Fruit fly (Drosophila melanogaster) whole organism, prepupa: Measurements from ENCODE around the gene shep.

Experiments
- CG10631 ChIP-seq: fragments of 200-800 bp; sonication (Bioruptor generic); optimal IDR thresholded peaks from 2 replicates; lab custom pipeline; 2016; ENCODE audit warnings: missing biosample characterization, missing genetic modification characterization
- CG11762 ChIP-seq: fragments of 200-800 bp; sonication (Bioruptor generic); optimal IDR thresholded peaks from 3 replicates; lab custom pipeline; 2016; ENCODE audit warnings: missing biosample characterization, missing genetic modification characterization; ENCODE audit not compliant: insufficient read depth
- CG11902 ChIP-seq: fragments of 200-800 bp; sonication (Bioruptor generic); optimal IDR thresholded peaks from 3 replicates; lab custom pipeline; 2016; ENCODE audit warnings: missing biosample characterization, missing genetic modification characterization
- CG15336 ChIP-seq: fragments of 200-800 bp; sonication (Bioruptor generic); IDR thresholded peaks from 2 replicates; pipeline ENCODE4 v1.3.6; 2022; ENCODE audit warnings: missing biosample characterization, missing genetic modification characterization
- CG1621 ChIP-seq: fragments of 200-800 bp; sonication (Bioruptor generic); optimal IDR thresholded peaks from 3 replicates; lab custom pipeline; 2018; ENCODE audit warnings: missing biosample characterization, mild to moderate bottlenecking, missing genetic modification characterization
- CG16779 ChIP-seq: fragments of 200-800 bp; sonication (Bioruptor generic); optimal IDR thresholded peaks from 3 replicates; lab custom pipeline; 2017; ENCODE audit warnings: missing biosample characterization, mild to moderate bottlenecking, missing genetic modification characterization
- CG3032 ChIP-seq: fragments of 200-800 bp; optimal IDR thresholded peaks from 2 replicates; lab custom pipeline; 2019; ENCODE audit warnings: missing biosample characterization, mild to moderate bottlenecking, missing genetic modification characterization, moderate library complexity
- CG31627 ChIP-seq: fragments of 200-800 bp; sonication (Bioruptor generic); optimal IDR thresholded peaks from 3 replicates; lab custom pipeline; 2016; ENCODE audit warnings: missing biosample characterization, missing genetic modification characterization
- CG32006 ChIP-seq: fragments of 200-800 bp; sonication (Bioruptor generic); optimal IDR thresholded peaks from 3 replicates; lab custom pipeline; 2017; ENCODE audit warnings: missing biosample characterization, mild to moderate bottlenecking, missing genetic modification characterization
- CG4318 ChIP-seq: fragments of 200-800 bp; sonication (Bioruptor generic); optimal IDR thresholded peaks from 3 replicates; lab custom pipeline; 2017; ENCODE audit warnings: missing biosample characterization, mild to moderate bottlenecking, missing genetic modification characterization
- CG6163 ChIP-seq: fragments of 200-800 bp; sonication (Bioruptor generic); IDR thresholded peaks from 3 replicates; pipeline ENCODE4 v1.3.6; 2022; ENCODE audit warnings: missing biosample characterization, missing genetic modification characterization
- CG6808 ChIP-seq: fragments of 200-800 bp; sonication (Bioruptor generic); optimal IDR thresholded peaks from 3 replicates; lab custom pipeline; 2017; ENCODE audit warnings: missing biosample characterization, missing genetic modification characterization, mild to moderate bottlenecking, moderate library complexity, missing genetic modification reagents
- CG7368 ChIP-seq: fragments of 200-800 bp; sonication (Bioruptor generic); optimal IDR thresholded peaks from 3 replicates; lab custom pipeline; 2016; ENCODE audit warnings: missing biosample characterization, missing genetic modification characterization
- CG8632 ChIP-seq: fragments of 200-800 bp; sonication (Bioruptor generic); optimal IDR thresholded peaks from 3 replicates; lab custom pipeline; 2016; ENCODE audit warnings: missing biosample characterization, missing genetic modification characterization
- CG9139 ChIP-seq: fragments of 200-800 bp; sonication (Bioruptor generic); optimal IDR thresholded peaks from 3 replicates; lab custom pipeline; 2017; ENCODE audit warnings: missing biosample characterization, mild to moderate bottlenecking, missing genetic modification characterization
- Eip75B ChIP-seq: fragments of 200-800 bp; sonication (Bioruptor generic); optimal IDR thresholded peaks from 3 replicates; lab custom pipeline; 2016; ENCODE audit warnings: missing biosample characterization, missing genetic modification characterization
- Eip93F ChIP-seq: fragments of 200-800 bp; sonication (Bioruptor generic); optimal IDR thresholded peaks from 2 replicates; lab custom pipeline; 2016; ENCODE audit warnings: missing biosample characterization, mild to moderate bottlenecking, missing genetic modification characterization
- Ets21C ChIP-seq: fragments of 200-800 bp; sonication (Bioruptor generic); optimal IDR thresholded peaks from 3 replicates; lab custom pipeline; 2016; ENCODE audit warnings: missing biosample characterization, missing genetic modification characterization
- Ets96B ChIP-seq: fragments of 200-800 bp; optimal IDR thresholded peaks from 2 replicates; lab custom pipeline; 2019; ENCODE audit warnings: missing biosample characterization, mild to moderate bottlenecking, missing genetic modification characterization, moderate library complexity
- Gug ChIP-seq: fragments of 200-800 bp; sonication (Bioruptor generic); IDR thresholded peaks from 2 replicates; pipeline ENCODE4 v1.3.6; 2022; ENCODE audit warnings: missing biosample characterization, missing genetic modification characterization
- Hr38 ChIP-seq: sonication (Bioruptor generic); optimal IDR thresholded peaks from 2 replicates; lab custom pipeline; 2016; ENCODE audit warnings: missing biosample characterization, missing genetic modification characterization
- Hr39 ChIP-seq: fragments of 200-800 bp; sonication (Bioruptor generic); optimal IDR thresholded peaks from 2 replicates; lab custom pipeline; 2016; ENCODE audit warnings: missing biosample characterization, missing genetic modification characterization
- Hr4 ChIP-seq: fragments of 200-800 bp; sonication (Bioruptor generic); optimal IDR thresholded peaks from 3 replicates; lab custom pipeline; 2016; ENCODE audit warnings: missing biosample characterization, missing genetic modification characterization
- Met ChIP-seq: fragments of 200-800 bp; sonication (Bioruptor generic); optimal IDR thresholded peaks from 3 replicates; lab custom pipeline; 2016; ENCODE audit warnings: missing biosample characterization, missing genetic modification characterization
- Smox ChIP-seq: fragments of 200-800 bp; sonication (Bioruptor generic); optimal IDR thresholded peaks from 3 replicates; lab custom pipeline; 2016; ENCODE audit warnings: missing biosample characterization, missing genetic modification characterization
- Sox102F ChIP-seq: fragments of 200-800 bp; sonication (Bioruptor generic); optimal IDR thresholded peaks from 2 replicates; lab custom pipeline; 2016; ENCODE audit warnings: missing biosample characterization, mild to moderate bottlenecking, missing genetic modification characterization
- Sox14 ChIP-seq: fragments of 200-800 bp; sonication (Bioruptor generic); optimal IDR thresholded peaks from 3 replicates; lab custom pipeline; 2016; ENCODE audit warnings: missing biosample characterization, missing genetic modification characterization
- Sox15 ChIP-seq: fragments of 200-800 bp; sonication (Bioruptor generic); optimal IDR thresholded peaks from 3 replicates; lab custom pipeline; 2016; ENCODE audit warnings: missing biosample characterization, missing genetic modification characterization
- achi ChIP-seq: fragments of 200-800 bp; sonication (Bioruptor generic); optimal IDR thresholded peaks from 3 replicates; lab custom pipeline; 2016; ENCODE audit warnings: missing biosample characterization, missing genetic modification characterization
- acj6 ChIP-seq: fragments of 200-800 bp; sonication (Bioruptor generic); optimal IDR thresholded peaks from 3 replicates; lab custom pipeline; 2016; ENCODE audit warnings: missing biosample characterization, missing genetic modification characterization
- dac ChIP-seq: fragments of 200-800 bp; sonication (Bioruptor generic); optimal IDR thresholded peaks from 2 replicates; lab custom pipeline; 2017; ENCODE audit warnings: missing biosample characterization, mild to moderate bottlenecking, missing genetic modification characterization
- dsx ChIP-seq: fragments of 200-800 bp; optimal IDR thresholded peaks from 3 replicates; lab custom pipeline; 2019; ENCODE audit warnings: missing biosample characterization, mild to moderate bottlenecking, missing genetic modification characterization, moderate library complexity; ENCODE audit not compliant: poor library complexity, severe bottlenecking
- eg ChIP-seq: fragments of 200-800 bp; sonication (Bioruptor generic); IDR thresholded peaks from 3 replicates; pipeline ENCODE4 v1.3.6; 2022; ENCODE audit warnings: missing biosample characterization, missing genetic modification characterization
- esn ChIP-seq: fragments of 200-800 bp; sonication (Bioruptor generic); optimal IDR thresholded peaks from 2 replicates; lab custom pipeline; 2016; ENCODE audit warnings: missing biosample characterization, mild to moderate bottlenecking, missing genetic modification characterization, moderate library complexity
- fd59A ChIP-seq: fragments of 200-800 bp; sonication (Bioruptor generic); optimal IDR thresholded peaks from 2 replicates; lab custom pipeline; 2017; ENCODE audit warnings: missing biosample characterization, mild to moderate bottlenecking, missing genetic modification characterization, missing genetic modification reagents
- fd85E ChIP-seq: fragments of 200-800 bp; sonication (Bioruptor generic); optimal IDR thresholded peaks from 3 replicates; lab custom pipeline; 2016; ENCODE audit warnings: missing biosample characterization, missing genetic modification characterization
- fkh ChIP-seq: fragments of 200-800 bp; sonication (Bioruptor generic); optimal IDR thresholded peaks from 3 replicates; lab custom pipeline; 2017; ENCODE audit warnings: missing biosample characterization, mild to moderate bottlenecking, missing genetic modification characterization, moderate library complexity
- lz ChIP-seq: fragments of 200-800 bp; sonication (Bioruptor generic); optimal IDR thresholded peaks from 3 replicates; lab custom pipeline; 2016; ENCODE audit warnings: missing biosample characterization, missing genetic modification characterization
- net ChIP-seq: fragments of 200-800 bp; sonication (Bioruptor generic); optimal IDR thresholded peaks from 3 replicates; lab custom pipeline; 2016; ENCODE audit warnings: missing biosample characterization, missing genetic modification characterization
- pdm3 ChIP-seq: fragments of 200-800 bp; sonication (Bioruptor generic); optimal IDR thresholded peaks from 3 replicates; lab custom pipeline; 2016; ENCODE audit warnings: missing biosample characterization, missing genetic modification characterization
- salr ChIP-seq, 2 experiments: fragments of 200-800 bp; sonication (Bioruptor generic); optimal IDR thresholded peaks; 3 replicates each; lab custom pipeline; 2016 to 2018; ENCODE audit warnings: missing biosample characterization in 2 of 2, missing genetic modification characterization in 2 of 2, mild to moderate bottlenecking in 1 of 2
- spab ChIP-seq: fragments of 200-800 bp; sonication (Bioruptor generic); optimal IDR thresholded peaks from 2 replicates; lab custom pipeline; 2017; ENCODE audit warnings: missing biosample characterization, mild to moderate bottlenecking, missing genetic modification characterization, missing genetic modification reagents
- ss ChIP-seq, 2 experiments: fragments of 200-800 bp; sonication (Bioruptor generic); optimal IDR thresholded peaks; 2 replicates in 1 of 2; 3 replicates in 1 of 2; lab custom pipeline; 2017 to 2018; ENCODE audit warnings: mild to moderate bottlenecking in 2 of 2, missing biosample characterization in 2 of 2, missing genetic modification characterization in 2 of 2, moderate library complexity in 1 of 2
- svp ChIP-seq: fragments of 200-800 bp; sonication (Bioruptor generic); peaks from one replicate; lab custom pipeline; 2016; ENCODE audit warnings: missing biosample characterization, missing genetic modification characterization
- topi ChIP-seq: fragments of 200-800 bp; sonication (Bioruptor generic); optimal IDR thresholded peaks from 3 replicates; lab custom pipeline; 2016; ENCODE audit warnings: missing biosample characterization, missing genetic modification characterization
- vri ChIP-seq: fragments of 200-800 bp; sonication (Bioruptor generic); optimal IDR thresholded peaks from 3 replicates; lab custom pipeline; 2016; ENCODE audit warnings: missing biosample characterization, mild to moderate bottlenecking, missing genetic modification characterization

Gene shep

dm6 chr3L:5186807-5187571, 90.8 kb downstream of the shep start (continued):
- peak; percentile 81 to 82 for TF ChIP-seq salr (GFP tag; optimal IDR thresholded peaks at IDR 0.05; lab: Kevin White, UChicago)
- TF ChIP-seq ss (GFP tag; optimal IDR thresholded peaks at IDR 0.05; lab: Kevin White, UChicago): peak; percentile 62 to 80
- peak; percentile 68 for TF ChIP-seq CG9139
- TF ChIP-seq Sox14 (GFP tag; lab: Kevin White, UChicago): peak; percentile 95
- TF ChIP-seq CG7368: peak; percentile 85
- TF ChIP-seq vri (GFP tag; lab: Kevin White, UChicago): peak; percentile 93
- peak; percentile 81 for TF ChIP-seq CG11762 (GFP tag; lab: Kevin White, UChicago)
- TF ChIP-seq dac (GFP tag; lab: Kevin White, UChicago): peak; percentile 91
- peak; percentile 62 for TF ChIP-seq CG11902
- TF ChIP-seq CG6163 (GFP tag; lab: Robert Waterston, UW): peak; percentile 94
- TF ChIP-seq net: peak; percentile 86
- peak; percentile 72 for TF ChIP-seq fd85E
- peak; percentile 90 for TF ChIP-seq CG10631 (GFP tag; lab: Kevin White, UChicago)
- peak; percentile 79 for TF ChIP-seq fkh (GFP tag; lab: Kevin White, UChicago)
- TF ChIP-seq Sox102F: peak; percentile 78

- TF ChIP-seq Sox15 (GFP tag; lab: Kevin White, UChicago): no peak
- TF ChIP-seq CG9139: peak; percentile 17
- no peak for TF ChIP-seq CG3032 (tag; lab: Kevin White, UChicago)
- peak; percentile 49 for TF ChIP-seq Hr39 (GFP tag; lab: Kevin White, UChicago)
- peak; percentile 67 for TF ChIP-seq svp (GFP tag; lab: Kevin White, UChicago)
- peak; percentile 28 for TF ChIP-seq acj6 (GFP tag; lab: Kevin White, UChicago)
- TF ChIP-seq salr (GFP tag; optimal IDR thresholded peaks at IDR 0.05; lab: Kevin White, UChicago): no peak
- peak; percentile 44 for TF ChIP-seq lz (GFP tag; lab: Kevin White, UChicago)
- peak; percentile 14 for TF ChIP-seq achi (GFP tag; lab: Kevin White, UChicago)
- TF ChIP-seq Ets21C (GFP tag; lab: Kevin White, UChicago): peak; percentile 20
- peak; percentile 0 for TF ChIP-seq CG4318 (GFP tag; lab: Kevin White, UChicago)
- TF ChIP-seq Eip75B (GFP tag; lab: Kevin White, UChicago): no peak
- TF ChIP-seq Smox (GFP tag; lab: Kevin White, UChicago): peak; percentile 49
- no peak for TF ChIP-seq Hr38
- peak; percentile 30 for TF ChIP-seq CG31627 (GFP tag; lab: Kevin White, UChicago)
- TF ChIP-seq Met (GFP tag; lab: Kevin White, UChicago): peak; percentile 46
- no peak for TF ChIP-seq dsx (GFP tag; lab: Kevin White, UChicago)
- no peak for TF ChIP-seq Eip93F (GFP tag; lab: Kevin White, UChicago)
- peak; percentile 60 for TF ChIP-seq Hr4
- TF ChIP-seq pdm3 (GFP tag; lab: Kevin White, UChicago): peak; percentile 14
- TF ChIP-seq fd85E: no peak
- no peak for TF ChIP-seq fd59A (GFP tag; lab: Kevin White, UChicago)
- TF ChIP-seq CG11762 (GFP tag; lab: Kevin White, UChicago): no peak
- peak; percentile 48 for TF ChIP-seq CG32006 (GFP tag; lab: Kevin White, UChicago)
- TF ChIP-seq CG1621 (tag; lab: Kevin White, UChicago): no peak
- 0 out of 3 replicates have a peak, but pooled peaks have one; percentile 9 for TF ChIP-seq eg (GFP tag; lab: Robert Waterston, UW)
- no peak for TF ChIP-seq spab
- TF ChIP-seq CG6163 (GFP tag; lab: Robert Waterston, UW): 0 out of 3 replicates have a peak, but pooled peaks have one; percentile 6
- TF ChIP-seq CG11902: no peak
- TF ChIP-seq esn (GFP tag; lab: Kevin White, UChicago): peak; percentile 33
- no peak; the same call in 1 of the 2 replicates for TF ChIP-seq CG15336 (GFP tag; lab: Robert Waterston, UW)
- TF ChIP-seq CG6808: no peak
- TF ChIP-seq CG8632 (GFP tag; lab: Kevin White, UChicago): peak; percentile 41
- peak; percentile 17 for TF ChIP-seq Sox14 (GFP tag; lab: Kevin White, UChicago)
- TF ChIP-seq Ets96B: no peak
- TF ChIP-seq Gug (GFP tag; lab: Robert Waterston, UW): no peak
- peak; percentile 59 for TF ChIP-seq topi
- TF ChIP-seq CG10631 (GFP tag; lab: Kevin White, UChicago): no peak
- peak; percentile 59 for TF ChIP-seq CG16779
Observed at dm6 chr3L:5184860-5185639, 92.7 kb downstream of the shep start.
